Worm (Caenorhabditis elegans): Measurements from ENCODE around the gene col-117.

DNA sequence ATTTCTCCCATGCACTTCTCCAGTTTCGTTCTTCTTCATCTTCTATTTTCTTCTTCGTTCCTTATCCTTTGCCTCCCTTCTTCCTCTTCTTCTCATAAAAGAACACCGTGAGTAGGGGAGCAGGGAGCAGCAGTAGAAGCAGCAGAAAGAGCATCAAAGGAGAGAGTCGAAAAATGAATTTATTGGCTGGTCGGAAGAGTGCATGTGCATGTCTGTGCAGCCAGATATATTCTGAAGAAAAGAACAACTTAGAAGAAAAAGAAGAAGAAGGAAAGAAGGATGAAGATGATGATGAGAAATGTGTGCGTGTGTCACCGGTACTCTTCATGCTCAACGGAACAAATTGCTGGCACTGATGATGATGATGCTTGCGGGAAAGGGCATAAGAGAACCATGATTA, 27.7 kb downstream of the col-117 start:
- TF ChIP-seq lin-15B (tag; optimal IDR thresholded peaks at IDR 0.05) (no peak), ztf-11 (tag; optimal IDR thresholded peaks at IDR 0.05) (no peak), jun-1 (tag; optimal IDR thresholded peaks at IDR 0.05) (no peak), Y75B8A.6 (GFP tag; IDR thresholded peaks at IDR 0.05) (no peak), daf-12 (tag; optimal IDR thresholded peaks at IDR 0.05) (no peak), snpc-4 (tag; optimal IDR thresholded peaks at IDR 0.05) (no peak), egl-27 (tag; optimal IDR thresholded peaks at IDR 0.05) (no peak), lsy-2 (tag; optimal IDR thresholded peaks at IDR 0.05) (peak in 1 of 2 experiments; percentile 12), Y105C5A.15 (GFP tag; IDR thresholded peaks at IDR 0.05) (no peak), mxl-2 (GFP tag; conservative IDR thresholded peaks at IDR 0.05) (no peak), zag-1 (tag; optimal IDR thresholded peaks at IDR 0.05) (no peak)
